Worm (Caenorhabditis elegans) whole organism, late embryonic: Measurements from ENCODE around the gene pod-1.

Experiments used
- C08G9.2 ChIP-seq: sonication (generic microtip); optimal IDR thresholded peaks from 2 replicates; lab custom pipeline; 2016; ENCODE audit warnings: mild to moderate bottlenecking, missing genetic modification characterization, moderate library complexity, missing compliant biosample characterization
- K02D7.2 ChIP-seq: sonication (generic microtip); optimal IDR thresholded peaks from 2 replicates; lab custom pipeline; 2017; ENCODE audit warnings: mild to moderate bottlenecking, missing genetic modification characterization, missing compliant biosample characterization
- K09A11.1 ChIP-seq: sonication (generic microtip); optimal IDR thresholded peaks from 2 replicates; lab custom pipeline; 2017; ENCODE audit warnings: antibody characterized with exemption, mild to moderate bottlenecking, missing genetic modification characterization, missing compliant biosample characterization; ENCODE audit not compliant: insufficient read depth
- ama-1 ChIP-seq: fragments of 150-350 bp; optimal IDR thresholded peaks from 2 replicates; lab custom pipeline; 2014
- ceh-18 ChIP-seq: sonication (generic microtip); optimal IDR thresholded peaks from 2 replicates; lab custom pipeline; 2016; ENCODE audit warnings: missing genetic modification characterization, missing compliant biosample characterization
- ceh-2 ChIP-seq: sonication (generic microtip); optimal IDR thresholded peaks from 2 replicates; lab custom pipeline; 2016; ENCODE audit warnings: missing genotype, missing genetic modification characterization, missing compliant biosample characterization
- ceh-24 ChIP-seq: sonication (generic microtip); optimal IDR thresholded peaks from 2 replicates; lab custom pipeline; 2016; ENCODE audit warnings: mild to moderate bottlenecking, missing genetic modification characterization, missing compliant biosample characterization
- ceh-34 ChIP-seq: sonication (generic microtip); optimal IDR thresholded peaks from 2 replicates; lab custom pipeline; 2016; ENCODE audit warnings: mild to moderate bottlenecking, missing genetic modification characterization, missing compliant biosample characterization
- ceh-45 ChIP-seq: fragments of 200-800 bp; sonication (Bioruptor generic); IDR thresholded peaks from 2 replicates; pipeline ENCODE4 v1.3.6; 2022; ENCODE audit warnings: missing genetic modification reagents, missing genetic modification characterization, missing compliant biosample characterization
- ceh-48 ChIP-seq: sonication (generic microtip); optimal IDR thresholded peaks from 2 replicates; lab custom pipeline; 2016; ENCODE audit warnings: missing genetic modification characterization, inconsistent platforms, missing compliant biosample characterization
- ceh-6 ChIP-seq: fragments of 200-800 bp; sonication (Bioruptor generic); optimal IDR thresholded peaks from 2 replicates; lab custom pipeline; 2018; ENCODE audit warnings: mild to moderate bottlenecking, missing genetic modification characterization, missing compliant biosample characterization
- ceh-9 ChIP-seq: sonication (generic microtip); optimal IDR thresholded peaks from 2 replicates; lab custom pipeline; 2016; ENCODE audit warnings: mild to moderate bottlenecking, missing genetic modification characterization, inconsistent platforms, missing compliant biosample characterization
- dve-1 ChIP-seq: sonication (generic microtip); optimal IDR thresholded peaks from 2 replicates; lab custom pipeline; 2017; ENCODE audit warnings: antibody characterized with exemption, mild to moderate bottlenecking, missing genetic modification characterization, missing compliant biosample characterization
- elt-2 ChIP-seq: sonication (generic microtip); optimal IDR thresholded peaks from 2 replicates; lab custom pipeline; 2016; ENCODE audit warnings: missing genetic modification reagents, missing genetic modification characterization, missing compliant biosample characterization
- eyg-1 ChIP-seq: sonication (generic microtip); optimal IDR thresholded peaks from 2 replicates; lab custom pipeline; 2016; ENCODE audit warnings: missing genotype, missing genetic modification characterization, missing compliant biosample characterization
- gmeb-2 ChIP-seq: sonication (generic microtip); optimal IDR thresholded peaks from 2 replicates; lab custom pipeline; 2016; ENCODE audit warnings: missing genetic modification characterization, inconsistent platforms, missing compliant biosample characterization
- hlh-15 ChIP-seq: sonication (generic microtip); optimal IDR thresholded peaks from 2 replicates; lab custom pipeline; 2016; ENCODE audit warnings: missing genetic modification characterization, missing compliant biosample characterization
- hlh-30 ChIP-seq: sonication (generic microtip); optimal IDR thresholded peaks from 2 replicates; lab custom pipeline; 2017; ENCODE audit warnings: antibody characterized with exemption, missing genetic modification characterization, missing compliant biosample characterization; ENCODE audit not compliant: insufficient read depth
- hlh-6 ChIP-seq: sonication (generic microtip); optimal IDR thresholded peaks from 2 replicates; lab custom pipeline; 2016; ENCODE audit warnings: missing genotype, missing genetic modification characterization, missing compliant biosample characterization
- hlh-8 ChIP-seq: sonication (generic microtip); optimal IDR thresholded peaks from 2 replicates; lab custom pipeline; 2016; ENCODE audit warnings: missing genotype, missing genetic modification characterization, missing compliant biosample characterization
- lim-6 ChIP-seq: sonication (generic microtip); optimal IDR thresholded peaks from 2 replicates; lab custom pipeline; 2016; ENCODE audit warnings: missing genetic modification characterization, missing compliant biosample characterization
- lin-11 ChIP-seq: fragments of 200-800 bp; sonication (Bioruptor generic); optimal IDR thresholded peaks from 2 replicates; lab custom pipeline; 2018; ENCODE audit warnings: mild to moderate bottlenecking, missing genetic modification characterization, missing compliant biosample characterization
- mec-3 ChIP-seq: sonication (generic microtip); optimal IDR thresholded peaks from 2 replicates; lab custom pipeline; 2016; ENCODE audit warnings: borderline replicate concordance, missing genetic modification characterization, missing compliant biosample characterization
- nfya-1 ChIP-seq: sonication (generic microtip); optimal IDR thresholded peaks from 2 replicates; lab custom pipeline; 2017; ENCODE audit warnings: missing genetic modification characterization, mild to moderate bottlenecking, missing compliant biosample characterization, antibody characterized with exemption, moderate library complexity
- nhr-11 ChIP-seq: fragments of 150-350 bp; optimal IDR thresholded peaks from 2 replicates; lab custom pipeline; 2014; ENCODE audit warnings: missing biosample characterization, missing genetic modification characterization
- nhr-232 ChIP-seq: sonication (generic microtip); optimal IDR thresholded peaks from 2 replicates; lab custom pipeline; 2016; ENCODE audit warnings: missing genetic modification characterization, missing compliant biosample characterization
- pros-1 ChIP-seq: fragments of 150-350 bp; optimal IDR thresholded peaks from 2 replicates; lab custom pipeline; 2014; ENCODE audit warnings: missing biosample characterization, missing genetic modification reagents, missing genetic modification characterization
- ref-2 ChIP-seq: sonication (generic microtip); optimal IDR thresholded peaks from 2 replicates; lab custom pipeline; 2016; ENCODE audit warnings: missing genetic modification characterization, missing compliant biosample characterization
- rnt-1 ChIP-seq: sonication (generic microtip); optimal IDR thresholded peaks from 2 replicates; lab custom pipeline; 2016; ENCODE audit warnings: missing genetic modification characterization, missing compliant biosample characterization
- ttx-3 ChIP-seq: sonication (generic microtip); optimal IDR thresholded peaks from 2 replicates; lab custom pipeline; 2016; ENCODE audit warnings: missing genetic modification reagents, missing genetic modification characterization, missing compliant biosample characterization
- unc-42 ChIP-seq: sonication (generic microtip); optimal IDR thresholded peaks from 2 replicates; lab custom pipeline; 2016; ENCODE audit warnings: missing genotype, missing genetic modification characterization, missing compliant biosample characterization
- unc-55 ChIP-seq: sonication (generic microtip); optimal IDR thresholded peaks from 2 replicates; lab custom pipeline; 2017; ENCODE audit warnings: missing biosample characterization, missing genetic modification reagents, missing genetic modification characterization
- unc-86 ChIP-seq: sonication (generic microtip); optimal IDR thresholded peaks from 2 replicates; lab custom pipeline; 2016; ENCODE audit warnings: missing genetic modification characterization, missing compliant biosample characterization
- ztf-16 ChIP-seq: sonication (generic microtip); optimal IDR thresholded peaks from 2 replicates; lab custom pipeline; 2017; ENCODE audit warnings: missing genetic modification characterization, missing compliant biosample characterization

pod-1 gene

DNA sequence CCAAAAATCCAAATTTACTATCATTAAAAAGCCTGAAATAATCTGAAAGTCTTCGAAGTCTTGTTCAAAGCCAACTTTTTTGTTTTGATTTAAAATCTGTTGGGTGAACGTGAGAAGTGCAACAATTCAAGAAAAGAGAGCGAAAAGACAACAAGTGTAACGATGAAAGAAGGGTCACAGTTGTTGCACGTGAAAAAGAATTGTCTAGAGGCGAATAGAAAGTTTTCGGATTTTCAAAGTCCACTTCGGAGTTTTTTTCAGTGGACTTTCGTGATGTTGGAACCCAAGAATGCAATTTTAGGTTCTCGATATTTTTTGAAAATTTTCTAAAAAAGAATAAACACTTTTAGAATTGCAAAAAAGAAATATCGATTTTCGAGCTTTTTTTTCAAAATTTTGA lies 26.0 kb upstream of the pod-1 start:
- TF ChIP-seq K02D7.2 (no peak), unc-86 (no peak), pros-1 (tag; lab: Kevin White, UChicago) (no peak), hlh-8 (tag; lab: Kevin White, UChicago) (no peak), unc-42 (no peak), nfya-1 (tag; lab: Kevin White, UChicago) (no peak), hlh-6 (tag; lab: Kevin White, UChicago) (no peak), ceh-24 (tag; lab: Kevin White, UChicago) (no peak), lin-11 (tag; lab: Kevin White, UChicago) (no peak), lim-6 (tag; lab: Kevin White, UChicago) (no peak)

DNA sequence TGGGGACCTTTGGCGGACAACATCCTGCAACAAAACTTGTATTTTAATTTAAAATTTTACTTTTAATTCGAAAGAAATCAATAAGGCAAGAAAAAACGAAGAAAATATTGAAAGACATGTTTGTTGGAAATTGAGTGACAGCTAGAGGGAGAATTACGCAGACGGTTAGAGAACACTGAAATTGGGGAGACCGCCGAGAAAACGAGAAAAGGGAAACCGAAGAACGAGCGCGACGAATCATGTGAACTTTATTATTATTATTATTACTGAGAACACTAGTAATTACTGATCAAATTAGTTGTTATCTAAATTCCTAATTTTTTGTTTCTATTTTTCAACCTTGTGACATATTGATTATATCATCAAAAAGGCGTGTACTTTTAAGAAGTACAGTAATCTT lies 25.1 kb upstream of the pod-1 start, which contains the start of gene mmad-1:
Gene mmad-1, minus strand, starts transcription at position 24 of the 400 bp plus-strand sequence.
- TF ChIP-seq nfya-1 (tag; lab: Kevin White, UChicago) (peak; percentile 8), unc-42 (peak; percentile 18), eyg-1 (tag; lab: Kevin White, UChicago) (no peak), ttx-3 (tag; lab: Kevin White, UChicago) (no peak), unc-55 (GFP tag; lab: Kevin White, UChicago) (peak; percentile 99), ceh-2 (tag; lab: Kevin White, UChicago) (no peak), hlh-30 (peak; percentile 42), hlh-8 (tag; lab: Kevin White, UChicago) (no peak)

DNA sequence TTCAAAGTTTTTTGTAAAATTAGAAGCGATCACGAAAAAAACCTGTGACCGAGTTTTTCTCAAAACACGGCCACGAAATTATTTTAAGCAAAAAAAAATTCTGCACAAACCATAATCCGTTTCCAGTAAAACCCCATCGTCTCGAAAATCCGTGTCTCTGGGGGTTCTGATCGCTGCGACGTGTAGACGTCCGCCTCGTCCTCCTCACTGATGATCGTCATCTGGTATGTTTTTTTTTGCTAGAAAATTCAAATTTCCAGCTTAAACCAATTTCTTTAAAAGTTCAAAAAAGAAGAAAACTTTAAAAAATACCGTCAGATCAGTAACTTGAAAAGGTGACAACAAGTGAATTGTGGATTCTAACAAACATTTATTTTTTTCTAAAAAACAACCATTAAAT lies 22.6 kb upstream of the pod-1 start, which contains the start of gene Y76A2B.4:
Gene Y76A2B.4, minus strand, starts transcription at position 241 of the 400 bp plus-strand sequence.
- TF ChIP-seq ceh-2 (tag; lab: Kevin White, UChicago) (no peak), ceh-48 (tag; lab: Kevin White, UChicago) (no peak), K09A11.1 (tag; lab: Kevin White, UChicago) (no peak), nhr-232 (tag; lab: Kevin White, UChicago) (no peak), mec-3 (no peak), elt-2 (tag; lab: Kevin White, UChicago) (no peak), eyg-1 (tag; lab: Kevin White, UChicago) (no peak)

DNA sequence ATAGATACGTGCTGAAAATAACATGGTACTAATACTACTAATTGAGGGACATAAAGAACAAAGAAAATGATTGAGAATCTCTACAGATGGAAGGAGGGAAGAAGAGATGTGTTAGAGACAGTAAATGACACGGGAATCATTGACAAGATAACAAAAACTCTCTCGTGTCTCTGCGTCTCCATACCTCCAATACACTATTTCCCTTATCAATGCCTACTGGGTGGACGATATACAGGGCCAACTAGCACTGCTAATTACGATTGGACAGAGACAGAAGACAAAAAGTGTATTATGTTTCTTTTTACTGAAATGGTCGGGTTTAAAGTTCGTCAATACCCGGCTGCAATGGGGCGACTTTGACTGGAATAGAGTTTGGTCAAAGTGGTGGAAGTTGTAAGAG lies 20.7 kb upstream of the pod-1 start:
- TF ChIP-seq ceh-6 (no peak), ceh-18 (no peak), elt-2 (tag; lab: Kevin White, UChicago) (peak; percentile 73), ttx-3 (tag; lab: Kevin White, UChicago) (no peak), ceh-34 (tag; lab: Kevin White, UChicago) (no peak), dve-1 (tag; lab: Kevin White, UChicago) (no peak), ceh-45 (GFP tag; lab: Robert Waterston, UW) (no peak), ama-1 (lab: Kevin White, UChicago) (no peak)

DNA sequence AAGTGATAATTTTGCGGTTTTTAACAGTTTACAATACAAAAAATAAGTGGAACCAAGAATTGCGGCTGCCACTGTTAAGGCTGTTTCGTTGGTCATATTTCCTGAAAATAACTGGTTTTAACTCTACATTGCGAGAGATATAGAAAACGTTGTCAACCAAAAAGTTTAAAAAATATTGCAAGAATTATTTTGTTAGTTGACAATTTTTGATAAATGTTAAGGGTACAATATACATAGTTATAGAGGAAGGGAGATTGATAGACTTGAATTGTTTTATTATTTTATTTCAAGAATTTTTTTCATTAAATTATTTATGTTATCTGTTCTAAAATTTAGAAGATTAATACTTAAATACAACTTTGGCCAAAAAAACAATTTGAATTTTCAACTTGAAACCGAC lies 19.5 kb upstream of the pod-1 start, which contains the start of gene acs-5:
Gene acs-5, minus strand, starts transcription at position 101 of the 400 bp plus-strand sequence.
- TF ChIP-seq C08G9.2 (tag; lab: Kevin White, UChicago) (no peak), ceh-9 (no peak), hlh-30 (no peak), ref-2 (no peak), ztf-16 (tag; lab: Kevin White, UChicago) (no peak), nhr-11 (tag; lab: Kevin White, UChicago) (no peak), unc-42 (no peak), rnt-1 (no peak), gmeb-2 (tag; lab: Kevin White, UChicago) (no peak)

DNA sequence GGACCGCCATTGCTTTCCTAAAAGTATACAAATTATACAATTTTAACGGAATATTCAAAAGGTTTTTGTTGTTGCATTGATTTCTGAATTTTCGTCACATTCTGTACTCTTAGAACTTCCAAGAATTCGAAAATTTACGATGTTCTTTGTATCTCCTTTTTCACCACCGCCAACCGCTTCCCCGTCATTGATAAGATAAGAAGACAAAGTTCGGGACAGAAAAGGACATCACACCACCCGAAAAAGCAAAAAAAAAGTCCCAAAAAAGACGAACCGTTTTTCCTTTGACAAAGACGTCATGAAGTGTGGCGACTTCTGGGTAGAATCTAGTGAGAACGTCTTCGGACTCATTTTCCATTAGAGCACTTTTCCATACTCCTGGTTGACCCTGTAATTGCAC lies 18.5 kb upstream of the pod-1 start:
- TF ChIP-seq elt-2 (tag; lab: Kevin White, UChicago) (peak; percentile 46), hlh-30 (peak; percentile 32), hlh-8 (tag; lab: Kevin White, UChicago) (no peak), hlh-15 (no peak)
- TF ChIP-seq, all 69 proteins: peak for 2
